Fruit fly (Drosophila melanogaster): ENCODE measurements around the gene CG17477.

CG17477 gene

DNA sequence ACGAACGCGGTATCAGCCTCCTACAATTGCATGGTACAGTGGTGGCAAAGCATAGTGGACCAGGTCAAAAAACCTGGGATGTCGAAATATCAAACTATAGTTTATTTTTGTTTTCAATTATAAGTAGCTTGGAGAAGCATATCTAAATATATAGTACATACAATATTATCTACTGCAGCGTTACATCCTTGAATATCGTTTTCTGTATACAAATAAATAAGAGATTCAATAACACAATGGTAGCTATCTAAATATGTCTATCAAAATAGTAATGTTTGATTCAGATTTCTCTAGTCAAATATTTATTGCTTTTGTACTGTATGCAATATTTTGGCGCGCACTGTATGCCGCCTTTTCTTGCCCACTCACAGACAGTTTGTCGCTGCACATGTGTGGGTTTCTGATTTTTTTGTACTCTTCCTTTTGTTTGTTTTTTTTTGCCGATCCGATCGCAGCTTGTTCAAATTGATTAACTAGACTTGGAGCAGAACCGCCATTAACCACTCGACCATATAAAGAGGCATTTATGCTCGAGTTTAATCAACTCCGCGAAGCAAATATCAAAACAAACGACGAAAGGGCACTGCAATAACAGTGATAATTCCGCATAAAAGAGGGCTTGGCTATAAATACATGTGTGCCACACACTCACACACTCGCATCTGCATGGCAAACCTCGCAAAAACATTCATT, 45.9 kb downstream of the CG17477 start (continued):
- TF ChIP-seq dysf (GFP tag; IDR thresholded peaks at IDR 0.05): peak; percentile 95
- peak; percentile 97 for TF ChIP-seq Med (GFP tag)
- TF ChIP-seq CG14965 (GFP tag; optimal IDR thresholded peaks at IDR 0.05; ENCODE audit: borderline replicate concordance): peak; percentile 55
- peak; percentile 63 for TF ChIP-seq CG17802 (tag; optimal IDR thresholded peaks at IDR 0.05)
- TF ChIP-seq knrl (GFP tag; IDR thresholded peaks at IDR 0.05; ENCODE audit: partially characterized antibody): no peak
- peak; percentile 94 for TF ChIP-seq CG9437 (GFP tag; optimal IDR thresholded peaks at IDR 0.05)
- peak; percentile 62 for TF ChIP-seq ham (GFP tag; IDR thresholded peaks at IDR 0.05)
- peak; percentile 94 for TF ChIP-seq CG12104 (GFP tag; optimal IDR thresholded peaks at IDR 0.05)
- TF ChIP-seq CG11398 (GFP tag; optimal IDR thresholded peaks at IDR 0.05): peak; percentile 80
- peak; percentile 78 for TF ChIP-seq TFAM (GFP tag; optimal IDR thresholded peaks at IDR 0.05)
- peak; percentile 90 for TF ChIP-seq Aef1 (GFP tag; IDR thresholded peaks at IDR 0.05)
- peak; percentile 90 for TF ChIP-seq Abd-B (GFP tag; optimal IDR thresholded peaks at IDR 0.05)
- peak; percentile 93 for TF ChIP-seq Gug (GFP tag; IDR thresholded peaks at IDR 0.05)
- peak; percentile 90 for TF ChIP-seq vfl (GFP tag; optimal IDR thresholded peaks at IDR 0.05)
- peak; percentile 83 for TF ChIP-seq CG31224 (GFP tag; IDR thresholded peaks at IDR 0.05)
- no peak for TF ChIP-seq tna (GFP tag; IDR thresholded peaks at IDR 0.05; ENCODE audit: partially characterized antibody)
- TF ChIP-seq Nf-YB (GFP tag; optimal IDR thresholded peaks at IDR 0.05): peak; percentile 86
- no peak for TF ChIP-seq zen2 (GFP tag; IDR thresholded peaks at IDR 0.05; ENCODE audit: partially characterized antibody)
- TF ChIP-seq CG18262 (tag; optimal IDR thresholded peaks at IDR 0.05): peak; percentile 98
- peak; percentile 26 for TF ChIP-seq cg (GFP tag; optimal IDR thresholded peaks at IDR 0.05)
- TF ChIP-seq sug (tag; optimal IDR thresholded peaks at IDR 0.05): peak; percentile 86
- TF ChIP-seq CG9727 (GFP tag; optimal IDR thresholded peaks at IDR 0.05): peak; percentile 97
- TF ChIP-seq yki (optimal IDR thresholded peaks at IDR 0.05): no peak
- TF ChIP-seq CG1024 (GFP tag; IDR thresholded peaks at IDR 0.05): peak; percentile 69
- peak; percentile 86 for TF ChIP-seq ap (GFP tag; IDR thresholded peaks at IDR 0.05)
- peak; percentile 88 for TF ChIP-seq B-H1 (GFP tag; IDR thresholded peaks at IDR 0.05)
- peak; percentile 91 for TF ChIP-seq onecut (GFP tag; IDR thresholded peaks at IDR 0.05)
- peak; percentile 77 for TF ChIP-seq CG10274 (GFP tag; optimal IDR thresholded peaks at IDR 0.05)
- TF ChIP-seq CG7357 (GFP tag; IDR thresholded peaks at IDR 0.05): peak; percentile 85
- peak; percentile 89 for TF ChIP-seq sisA (GFP tag; IDR thresholded peaks at IDR 0.05)
- TF ChIP-seq tgo (GFP tag; IDR thresholded peaks at IDR 0.05): peak; percentile 95
- peak; percentile 56; the same call in 1 of the 2 replicates for TF ChIP-seq Doc2 (GFP tag; IDR thresholded peaks at IDR 0.05)
- peak; percentile 92 for TF ChIP-seq wor (GFP tag; IDR thresholded peaks at IDR 0.05)
- TF ChIP-seq amos (GFP tag; IDR thresholded peaks at IDR 0.05; ENCODE audit: partially characterized antibody): no peak
- peak; percentile 96 for TF ChIP-seq salm (tag; optimal IDR thresholded peaks at IDR 0.05)
- TF ChIP-seq pros (GFP tag; optimal IDR thresholded peaks at IDR 0.05): peak; percentile 64
- peak; percentile 90 for TF ChIP-seq peb (GFP tag; IDR thresholded peaks at IDR 0.05)
- TF ChIP-seq Lhr (GFP tag; optimal IDR thresholded peaks at IDR 0.05): peak; percentile 90
- no peak; the same call in 2 of the 3 replicates for TF ChIP-seq CG34224 (GFP tag; IDR thresholded peaks at IDR 0.05; ENCODE audit: partially characterized antibody)
- peak; percentile 91 for TF ChIP-seq CG32772 (GFP tag; IDR thresholded peaks at IDR 0.05)
- TF ChIP-seq unpg (GFP tag; optimal IDR thresholded peaks at IDR 0.05): peak; percentile 97
- TF ChIP-seq D (optimal IDR thresholded peaks at IDR 0.05): no peak
- TF ChIP-seq D (GFP tag; optimal IDR thresholded peaks at IDR 0.05): peak; percentile 95
- TF ChIP-seq gro (GFP tag; optimal IDR thresholded peaks at IDR 0.05): peak; percentile 85
- TF ChIP-seq C15 (GFP tag; IDR thresholded peaks at IDR 0.05): peak; percentile 73; the same call in 2 of the 3 replicates
- TF ChIP-seq wdn (GFP tag; IDR thresholded peaks at IDR 0.05): peak; percentile 82
- TF ChIP-seq ken (GFP tag; IDR thresholded peaks at IDR 0.05): peak; percentile 90
- peak; percentile 71 for TF ChIP-seq MTF-1 (GFP tag; optimal IDR thresholded peaks at IDR 0.05; ENCODE audit: borderline replicate concordance)
- TF ChIP-seq tx (GFP tag; optimal IDR thresholded peaks at IDR 0.05): peak; percentile 77
- TF ChIP-seq CG2202 (tag; optimal IDR thresholded peaks at IDR 0.05): peak; percentile 95

Data from whole organism, embryonic.